Worm (Caenorhabditis elegans): Measurements from ENCODE around the gene swsn-3.
"Not testable (repeated sequence)": the region's sequence is repeated elsewhere in the genome, so short reads cannot be mapped to it uniquely, and the experiment has no call there.

Gene swsn-3

ce11 chrIII:2804461-2804860 lies 36.0 kb upstream of the swsn-3 start:
- peak; percentile 44 for TF ChIP-seq lin-54 (GFP tag; optimal IDR thresholded peaks at IDR 0.05)
- TF ChIP-seq Y56A3A.18 (GFP tag; IDR thresholded peaks at IDR 0.05) = no peak
- no peak for TF ChIP-seq snpc-1.1 (tag; optimal IDR thresholded peaks at IDR 0.05; ENCODE audit: insufficient read depth)
- TF ChIP-seq mcd-1 (GFP tag; IDR thresholded peaks at IDR 0.05) = peak; percentile 65
- TF ChIP-seq lin-35 (GFP tag; optimal IDR thresholded peaks at IDR 0.05) = peak in 1 of 3 experiments; percentile 35
- no peak for TF ChIP-seq cebp-1 (GFP tag; IDR thresholded peaks at IDR 0.05)
- peak; percentile 5 for TF ChIP-seq cebp-1 (tag; optimal IDR thresholded peaks at IDR 0.05)
- TF ChIP-seq hmg-1.2 (GFP tag; IDR thresholded peaks at IDR 0.05) = peak; percentile 75
- TF ChIP-seq attf-5 (GFP tag; optimal IDR thresholded peaks at IDR 0.05) = peak; percentile 23
- TF ChIP-seq nhr-80 (tag; optimal IDR thresholded peaks at IDR 0.05) = peak; percentile 50
- peak; percentile 84 for TF ChIP-seq pha-4 (tag; optimal IDR thresholded peaks at IDR 0.05)
- no peak for TF ChIP-seq akir-1 (GFP tag; optimal IDR thresholded peaks at IDR 0.05)

- TF ChIP-seq zim-3 (tag; optimal IDR thresholded peaks at IDR 0.05) (no peak), F57A8.1 (GFP tag; optimal IDR thresholded peaks at IDR 0.05) (no peak), lin-26 (GFP tag; IDR thresholded peaks at IDR 0.05) (no peak), hlh-26 (GFP tag; conservative IDR thresholded peaks at IDR 0.05) (no peak), F10E7.11 (tag; optimal IDR thresholded peaks at IDR 0.05) (no peak)
Measured at ce11 chrIII:2801800-2802515, 33.5 kb upstream of the swsn-3 start, which contains the start of the genes twk-45 and Y71H2AM.25. TSS of gene twk-45 (minus strand) at chrIII:2801900. TSS of gene Y71H2AM.25 (plus strand) at chrIII:2802465.

ce11 chrIII:2800743-2801142 lies 32.3 kb upstream of the swsn-3 start:
- TF ChIP-seq C17E4.6 (GFP tag; IDR thresholded peaks at IDR 0.05) (no peak), nhr-90 (tag; optimal IDR thresholded peaks at IDR 0.05) (no peak), B0035.1 (tag; optimal IDR thresholded peaks at IDR 0.05) (no peak), mel-28 (tag; optimal IDR thresholded peaks at IDR 0.05; ENCODE audit: borderline replicate concordance) (no peak), rpc-1 (optimal IDR thresholded peaks at IDR 0.05) (no peak), rpc-1 (tag; optimal IDR thresholded peaks at IDR 0.05) (no peak), madf-3 (GFP tag; IDR thresholded peaks at IDR 0.05) (no peak), ztf-3 (GFP tag; optimal IDR thresholded peaks at IDR 0.05) (no peak), cebp-1 (GFP tag; IDR thresholded peaks at IDR 0.05) (no peak), cebp-1 (tag; optimal IDR thresholded peaks at IDR 0.05) (no peak), bed-1 (GFP tag; IDR thresholded peaks at IDR 0.05) (no peak), madf-10 (tag; optimal IDR thresholded peaks at IDR 0.05) (no peak), atf-7 (tag; optimal IDR thresholded peaks at IDR 0.05) (no peak), madf-6 (GFP tag; IDR thresholded peaks at IDR 0.05) (no peak), F49E8.2 (tag; optimal IDR thresholded peaks at IDR 0.05; ENCODE audit: insufficient read depth) (no peak), attf-6 (GFP tag; IDR thresholded peaks at IDR 0.05) (no peak)

- not testable (repeated sequence) for TF ChIP-seq snpc-4 (GFP tag; optimal IDR thresholded peaks at IDR 0.05)
- peak in 1 of 4 experiments; percentile 78 for TF ChIP-seq snpc-4 (tag; optimal IDR thresholded peaks at IDR 0.05)
Measured at ce11 chrIII:2797463-2797862, 29.0 kb upstream of the swsn-3 start.

Measured in whole organism, young adult.